Worm (Caenorhabditis elegans) whole organism, L2 larva: ENCODE results near the gene wrt-5.

Experiments
- R02D3.7 ChIP-seq: fragments of 150-350 bp; optimal IDR thresholded peaks from 2 replicates; lab custom pipeline; 2014; ENCODE audit warnings: missing biosample characterization, missing genetic modification characterization
- alr-1 ChIP-seq: fragments of 150-350 bp; optimal IDR thresholded peaks from 2 replicates; lab custom pipeline; 2014; ENCODE audit warnings: missing biosample characterization, missing genetic modification characterization
- ama-1 ChIP-seq: fragments of 150-350 bp; optimal IDR thresholded peaks from 2 replicates; lab custom pipeline; 2018; ENCODE audit warnings: inconsistent platforms
- lin-11 ChIP-seq: fragments of 150-350 bp; sonication (generic microtip); optimal IDR thresholded peaks from 2 replicates; lab custom pipeline; 2014; ENCODE audit warnings: missing biosample characterization, missing genetic modification characterization, inconsistent platforms, mixed read lengths
- lsy-2 ChIP-seq, 2 experiments: fragments of 150-350 bp in 1 of 2; sonication (generic microtip) in 1 of 2; optimal IDR thresholded peaks; 2 replicates each; lab custom pipeline; 2014 to 2017; ENCODE audit warnings: missing biosample characterization in 2 of 2, missing genetic modification characterization in 2 of 2
- mdl-1 ChIP-seq, 2 experiments: fragments of 150-350 bp in 1 of 2; sonication (generic microtip) in 1 of 2; optimal IDR thresholded peaks; 2 replicates each; lab custom pipeline; 2017; ENCODE audit warnings: missing biosample characterization in 2 of 2, missing genetic modification characterization in 2 of 2
- nhr-77 ChIP-seq: fragments of 150-350 bp; optimal IDR thresholded peaks from 2 replicates; lab custom pipeline; 2014; ENCODE audit warnings: missing biosample characterization, missing genetic modification characterization
- unc-62 ChIP-seq: fragments of 150-350 bp; optimal IDR thresholded peaks from 2 replicates; lab custom pipeline; 2014; ENCODE audit warnings: missing biosample characterization, missing genetic modification reagents, missing genetic modification characterization

- no peak for TF ChIP-seq mdl-1 (tag; optimal IDR thresholded peaks at IDR 0.05; lab: Kevin White, UChicago)
- no peak for TF ChIP-seq nhr-77 (tag; lab: Kevin White, UChicago)
- no peak for TF ChIP-seq R02D3.7 (tag; lab: Kevin White, UChicago)
- TF ChIP-seq alr-1 (tag; lab: Kevin White, UChicago): no peak
- TF ChIP-seq unc-62 (GFP tag; lab: Kevin White, UChicago): no peak
- TF ChIP-seq lsy-2 (tag; optimal IDR thresholded peaks at IDR 0.05; lab: Kevin White, UChicago): no peak
- TF ChIP-seq ama-1 (lab: Kevin White, UChicago): no peak
- TF ChIP-seq lin-11: no peak
These were observed 19.1 kb downstream of the wrt-5 start for ce11 chrIV:4032350-4032749.
